Fruit fly (Drosophila melanogaster): ENCODE results near the gene CG14957.

DNA sequence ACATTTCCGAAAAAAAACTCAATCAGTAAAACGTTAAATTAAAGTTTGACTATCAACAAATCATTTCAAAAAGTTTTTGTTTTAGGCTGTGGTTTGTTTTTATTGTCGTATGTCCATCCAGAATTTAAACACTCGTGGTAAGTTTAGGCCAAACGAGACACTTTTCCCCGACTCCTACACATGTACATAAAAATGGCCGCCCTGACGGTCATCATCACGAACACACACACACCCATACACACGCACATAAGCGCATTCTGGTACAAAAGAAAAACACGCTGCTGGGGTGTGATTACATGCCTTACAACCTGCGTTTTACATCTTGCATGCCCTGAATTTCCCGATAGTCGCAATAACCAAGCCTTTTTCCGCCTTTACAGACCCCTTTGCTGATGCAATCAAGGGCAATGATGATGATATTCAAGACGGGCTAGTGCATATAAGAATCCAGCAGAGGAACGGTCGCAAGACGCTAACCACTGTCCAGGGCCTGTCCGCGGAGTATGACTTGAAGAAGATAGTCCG is 36.1 kb downstream of the CG14957 start:
- no peak for TF ChIP-seq CG8478 (optimal IDR thresholded peaks at IDR 0.05)
- TF ChIP-seq CTCF (optimal IDR thresholded peaks at IDR 0.05) = no peak
